Worm (Caenorhabditis elegans): ENCODE measurements around the gene Y48G9A.11.

DNA sequence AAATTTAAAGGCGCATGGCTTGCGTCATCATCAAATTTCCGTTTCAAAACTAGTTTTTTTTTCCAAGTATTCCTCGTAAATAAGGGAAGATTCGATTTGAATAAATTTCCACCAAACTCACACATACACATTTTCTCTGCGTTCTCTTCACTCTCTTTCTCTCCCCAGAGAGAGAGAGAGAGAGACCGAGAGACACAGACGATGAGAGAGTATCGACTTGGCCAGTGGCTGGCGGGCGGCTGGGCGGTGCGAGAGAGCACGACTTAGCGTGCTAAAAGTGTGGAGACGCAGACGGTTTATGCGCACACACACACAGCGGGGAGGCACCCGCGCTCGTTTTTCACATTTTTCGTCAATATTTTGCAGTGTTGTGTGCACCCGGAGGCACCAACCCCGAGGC is 15.9 kb downstream of the Y48G9A.11 start:
- TF ChIP-seq nhr-77 (tag; optimal IDR thresholded peaks at IDR 0.05) (no peak), nhr-76 (tag; optimal IDR thresholded peaks at IDR 0.05) (no peak), fkh-10 (GFP tag; optimal IDR thresholded peaks at IDR 0.05) (peak; percentile 93), lsy-2 (tag; optimal IDR thresholded peaks at IDR 0.05) (peak; percentile 78 to 81), nhr-11 (tag; optimal IDR thresholded peaks at IDR 0.05) (peak; percentile 4), tbx-2 (tag; optimal IDR thresholded peaks at IDR 0.05) (peak; percentile 79), aha-1 (tag; optimal IDR thresholded peaks at IDR 0.05) (no peak), ama-1 (optimal IDR thresholded peaks at IDR 0.05) (no peak), sox-4 (tag; optimal IDR thresholded peaks at IDR 0.05) (no peak)

Measured in whole organism, L1 larva.